Worm (Caenorhabditis elegans) whole organism, midembryonic: ENCODE measurements around the gene ttr-24.
A peak's percentile ranks its signal among the peaks of the same experiment; 100 is the strongest.

Experiments used
- T22C8.4 ChIP-seq: fragments of 200-800 bp; sonication (Bioruptor generic); IDR thresholded peaks from 2 replicates; pipeline ENCODE4 v1.3.6; 2022; ENCODE audit warnings: missing genetic modification characterization, missing compliant biosample characterization
- cog-1 ChIP-seq: sonication (generic microtip); optimal IDR thresholded peaks from 2 replicates; lab custom pipeline; 2016; ENCODE audit warnings: missing genetic modification characterization, missing compliant biosample characterization
- flt-1 ChIP-seq: fragments of 200-800 bp; sonication (Bioruptor generic); IDR thresholded peaks from 2 replicates; pipeline ENCODE4 v1.3.6; 2022; ENCODE audit warnings: missing genetic modification characterization, missing compliant biosample characterization
- klf-2 ChIP-seq: fragments of 200-800 bp; sonication (Bioruptor generic); conservative IDR thresholded peaks from 2 replicates; pipeline ENCODE4 v1.3.6; 2022; ENCODE audit warnings: missing genetic modification reagents, missing genetic modification characterization, missing compliant biosample characterization
- med-1 ChIP-seq: sonication (generic microtip); optimal IDR thresholded peaks from 2 replicates; lab custom pipeline; 2017; ENCODE audit warnings: missing genetic modification characterization, mild to moderate bottlenecking, missing compliant biosample characterization, antibody characterized with exemption, missing genetic modification reagents; ENCODE audit not compliant: insufficient read depth
- ref-1 ChIP-seq: fragments of 200-800 bp; sonication (Bioruptor generic); conservative IDR thresholded peaks from 2 replicates; pipeline ENCODE4 v1.3.6; 2022; ENCODE audit warnings: missing genetic modification reagents, missing genetic modification characterization, missing compliant biosample characterization
- tab-1 ChIP-seq: fragments of 200-800 bp; sonication (Bioruptor generic); IDR thresholded peaks from 2 replicates; pipeline ENCODE4 v1.3.6; 2022; ENCODE audit warnings: missing genetic modification characterization, missing compliant biosample characterization
- ztf-23 ChIP-seq: fragments of 200-800 bp; sonication (Bioruptor generic); IDR thresholded peaks from 2 replicates; pipeline ENCODE4 v1.3.6; 2022; ENCODE audit warnings: missing genetic modification reagents, missing genetic modification characterization, missing compliant biosample characterization
- ztf-29 ChIP-seq: fragments of 200-800 bp; sonication (Bioruptor generic); IDR thresholded peaks from 2 replicates; pipeline ENCODE4 v1.3.6; 2022; ENCODE audit warnings: missing genetic modification reagents, missing genetic modification characterization, missing compliant biosample characterization

The ttr-24 gene

ce11 chrV:18579684-18580083 lies 23.2 kb upstream of the ttr-24 start, which contains the start of gene Y51A2D.13:
TSS of gene Y51A2D.13 (minus strand) at chrV:18579784.
- TF ChIP-seq T22C8.4 (GFP tag; lab: Robert Waterston, UW) (no peak), ztf-29 (GFP tag; lab: Robert Waterston, UW) (no peak), ztf-23 (GFP tag; lab: Robert Waterston, UW) (no peak), klf-2 (GFP tag; lab: Robert Waterston, UW) (no peak), ref-1 (no peak), flt-1 (GFP tag; lab: Robert Waterston, UW) (no peak), cog-1 (tag; lab: Kevin White, UChicago) (no peak), med-1 (GFP tag; lab: Kevin White, UChicago) (no peak), tab-1 (GFP tag; lab: Robert Waterston, UW) (no peak)

- TF ChIP-seq med-1 (GFP tag; lab: Kevin White, UChicago), result no peak
- no peak for TF ChIP-seq klf-2 (GFP tag; lab: Robert Waterston, UW)
- no peak for TF ChIP-seq ztf-29 (GFP tag; lab: Robert Waterston, UW)
- no peak for TF ChIP-seq cog-1 (tag; lab: Kevin White, UChicago)
- no peak for TF ChIP-seq tab-1 (GFP tag; lab: Robert Waterston, UW)
- no peak for TF ChIP-seq flt-1 (GFP tag; lab: Robert Waterston, UW)
- TF ChIP-seq T22C8.4 (GFP tag; lab: Robert Waterston, UW), result no peak
- TF ChIP-seq ref-1, result no peak
- TF ChIP-seq ztf-23 (GFP tag; lab: Robert Waterston, UW), result no peak
Measured at ce11 chrV:18578306-18578705, 21.9 kb upstream of the ttr-24 start.

- TF ChIP-seq ref-1 (no peak), tab-1 (GFP tag; lab: Robert Waterston, UW) (no peak)
Measured at ce11 chrV:18577458-18578078, 21.1 kb upstream of the ttr-24 start.

- TF ChIP-seq med-1 (GFP tag; lab: Kevin White, UChicago), result no peak
- no peak for TF ChIP-seq tab-1 (GFP tag; lab: Robert Waterston, UW)
- TF ChIP-seq ref-1, result no peak
Measured at ce11 chrV:18576128-18576527, 19.7 kb upstream of the ttr-24 start.

ce11 chrV:18575084-18575483 lies 18.6 kb upstream of the ttr-24 start:
- TF ChIP-seq flt-1 (GFP tag; lab: Robert Waterston, UW) (no peak), ref-1 (no peak), cog-1 (tag; lab: Kevin White, UChicago) (no peak), ztf-23 (GFP tag; lab: Robert Waterston, UW) (no peak), klf-2 (GFP tag; lab: Robert Waterston, UW) (no peak), T22C8.4 (GFP tag; lab: Robert Waterston, UW) (no peak), med-1 (GFP tag; lab: Kevin White, UChicago) (no peak), tab-1 (GFP tag; lab: Robert Waterston, UW) (no peak), ztf-29 (GFP tag; lab: Robert Waterston, UW) (no peak)

ce11 chrV:18573199-18573598 lies 16.8 kb upstream of the ttr-24 start:
- TF ChIP-seq med-1 (GFP tag; lab: Kevin White, UChicago) (no peak), cog-1 (tag; lab: Kevin White, UChicago) (no peak), ztf-29 (GFP tag; lab: Robert Waterston, UW) (no peak), flt-1 (GFP tag; lab: Robert Waterston, UW) (no peak), tab-1 (GFP tag; lab: Robert Waterston, UW) (no peak), ref-1 (no peak), T22C8.4 (GFP tag; lab: Robert Waterston, UW) (no peak), ztf-23 (GFP tag; lab: Robert Waterston, UW) (no peak)

ce11 chrV:18571533-18571932 lies 15.1 kb upstream of the ttr-24 start, which contains the start of gene Y51A2D.21:
TSS of gene Y51A2D.21 (plus strand) at chrV:18571833.
- TF ChIP-seq ref-1, result no peak
- TF ChIP-seq cog-1 (tag; lab: Kevin White, UChicago), result no peak
- TF ChIP-seq med-1 (GFP tag; lab: Kevin White, UChicago), result no peak
- TF ChIP-seq klf-2 (GFP tag; lab: Robert Waterston, UW), result no peak
- TF ChIP-seq T22C8.4 (GFP tag; lab: Robert Waterston, UW), result no peak
- no peak for TF ChIP-seq ztf-23 (GFP tag; lab: Robert Waterston, UW)
- TF ChIP-seq flt-1 (GFP tag; lab: Robert Waterston, UW), result no peak

ce11 chrV:18569445-18569844 lies 13.0 kb upstream of the ttr-24 start:
- TF ChIP-seq ref-1 (no peak), flt-1 (GFP tag; lab: Robert Waterston, UW) (no peak)

- peak; percentile 69; the same call in 1 of the 2 replicates for TF ChIP-seq ztf-29 (GFP tag; lab: Robert Waterston, UW)
Measured at ce11 chrV:18566352-18566751, 9.9 kb upstream of the ttr-24 start.

- TF ChIP-seq flt-1 (GFP tag; lab: Robert Waterston, UW) (no peak), ztf-29 (GFP tag; lab: Robert Waterston, UW) (peak; percentile 6; the same call in 1 of the 2 replicates), med-1 (GFP tag; lab: Kevin White, UChicago) (no peak), T22C8.4 (GFP tag; lab: Robert Waterston, UW) (no peak), ref-1 (no peak)
Measured at ce11 chrV:18565621-18566020, 9.2 kb upstream of the ttr-24 start.
